Worm (Caenorhabditis elegans): ENCODE measurements around the gene M176.5.

M176.5 gene

DNA sequence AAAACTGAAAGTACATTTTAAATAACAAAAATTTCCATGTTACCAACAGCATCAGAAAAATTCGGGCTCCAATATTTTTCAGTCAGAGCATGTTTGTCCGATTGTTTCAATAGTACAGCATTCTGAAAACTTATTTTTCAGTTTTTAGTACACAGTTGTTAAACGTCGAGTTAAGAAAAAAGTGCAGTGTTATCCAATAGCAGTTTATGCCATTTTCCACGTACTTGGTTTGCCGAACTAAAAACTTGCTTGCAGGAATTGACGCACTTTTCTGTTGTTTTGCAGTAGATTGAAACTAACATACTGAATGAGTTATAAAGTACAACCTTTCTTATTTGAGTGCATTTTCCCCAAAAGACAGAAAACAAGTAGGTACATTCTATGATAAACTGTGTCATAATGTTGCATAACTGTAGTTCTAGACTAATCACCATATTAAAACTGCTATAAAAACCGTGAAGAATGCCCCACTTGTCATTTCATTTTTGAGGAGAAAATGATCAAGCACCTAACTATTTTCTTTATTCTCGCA, 29.1 kb downstream of the M176.5 start, which contains the start of the genes Y51B9A.14 and Y51B9A.8:
TSS of gene Y51B9A.14 (minus strand) at position 101 of the 532 bp plus-strand sequence.
TSS of gene Y51B9A.8 (plus strand) at position 482 of the 532 bp plus-strand sequence.
- no peak for TF ChIP-seq unc-62 (GFP tag; optimal IDR thresholded peaks at IDR 0.05)

DNA sequence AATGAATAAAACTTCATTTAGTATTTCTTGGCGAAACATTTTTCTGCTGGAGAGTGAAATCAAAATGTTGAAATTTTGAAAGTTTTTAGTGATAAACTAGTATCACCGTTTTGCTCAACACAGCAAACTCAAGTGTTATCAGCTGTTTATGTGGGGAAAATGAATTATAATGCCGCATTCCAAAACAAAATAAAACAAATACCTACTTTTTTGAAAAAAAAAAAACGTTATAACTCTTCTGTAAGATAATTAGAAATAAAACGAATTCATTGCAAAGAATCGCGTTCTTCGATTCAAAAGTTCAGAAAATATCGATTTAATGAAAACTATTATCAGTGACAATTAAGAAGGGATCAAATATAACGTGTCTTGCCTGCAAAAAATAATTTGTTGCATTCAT, 30.0 kb downstream of the M176.5 start, which contains the start of gene Y51B9A.9:
TSS of gene Y51B9A.9 (minus strand) at position 101 of the 400 bp plus-strand sequence.
- TF ChIP-seq unc-62 (GFP tag; optimal IDR thresholded peaks at IDR 0.05) = no peak

DNA sequence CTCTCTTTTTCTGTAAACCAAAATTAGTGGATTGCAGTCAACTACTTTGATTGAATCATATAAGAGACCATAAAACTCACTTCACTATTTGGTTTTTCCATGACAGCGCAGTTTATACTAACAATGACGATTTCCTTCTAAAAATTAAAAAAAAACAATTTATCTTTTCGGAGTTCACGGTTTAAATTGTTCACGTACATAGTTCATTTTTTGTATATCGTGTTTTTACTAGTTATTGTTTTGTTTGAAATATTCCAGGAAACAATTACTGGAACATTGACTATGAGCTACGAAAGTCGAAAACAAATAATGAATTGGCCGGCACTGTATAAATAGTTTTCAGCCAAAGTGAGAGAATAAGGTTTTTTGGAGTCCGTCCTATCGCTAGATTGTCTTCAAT, 34.8 kb downstream of the M176.5 start, which contains the start of gene lido-17:
TSS of gene lido-17 (minus strand) at position 101 of the 400 bp plus-strand sequence.
- no peak for TF ChIP-seq unc-62 (GFP tag; optimal IDR thresholded peaks at IDR 0.05)

DNA sequence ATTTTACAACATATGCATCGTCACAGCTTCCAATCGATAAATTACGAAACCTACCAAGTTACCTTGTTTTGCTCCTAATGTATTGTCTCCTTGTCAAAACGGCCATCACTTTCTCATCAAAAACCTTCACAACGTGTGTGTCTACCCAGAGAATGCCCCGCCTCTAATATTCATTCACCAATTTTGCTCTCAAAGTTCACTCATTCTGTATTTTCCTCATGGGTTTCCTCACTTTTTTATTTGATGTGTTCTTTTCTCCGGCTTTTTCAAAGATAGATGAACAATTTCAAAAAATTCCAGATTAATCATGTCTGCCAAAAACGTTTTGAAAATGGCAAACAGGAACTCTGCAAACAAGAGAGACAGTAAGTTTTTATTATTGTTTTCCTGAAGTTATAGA, 42.3 kb downstream of the M176.5 start, which contains the start of gene C06C3.7:
TSS of gene C06C3.7 (plus strand) at position 301 of the 400 bp plus-strand sequence.
- no peak for TF ChIP-seq unc-62 (GFP tag; optimal IDR thresholded peaks at IDR 0.05)

DNA sequence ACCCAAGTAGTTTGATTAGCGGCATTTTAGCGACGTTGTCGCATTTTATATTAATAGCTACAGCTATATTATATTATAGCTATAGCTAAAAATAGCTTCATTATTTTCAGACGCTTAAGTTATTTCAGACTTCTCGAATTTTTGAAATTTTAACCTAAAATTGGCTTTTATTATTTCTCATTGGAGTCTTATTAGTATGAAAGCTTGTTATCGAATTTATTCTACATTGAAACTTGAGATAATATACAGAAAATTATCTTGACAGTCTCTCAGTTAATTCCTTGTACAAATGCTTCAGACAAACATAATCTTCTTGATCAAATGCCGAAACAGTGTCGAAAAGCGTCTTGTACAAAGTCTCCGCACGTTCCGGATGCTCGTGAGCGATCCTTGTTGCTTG, 47.7 kb downstream of the M176.5 start, which contains the start of gene srh-48:
TSS of gene srh-48 (plus strand) at position 301 of the 400 bp plus-strand sequence.
- TF ChIP-seq unc-62 (GFP tag; optimal IDR thresholded peaks at IDR 0.05) = no peak

DNA sequence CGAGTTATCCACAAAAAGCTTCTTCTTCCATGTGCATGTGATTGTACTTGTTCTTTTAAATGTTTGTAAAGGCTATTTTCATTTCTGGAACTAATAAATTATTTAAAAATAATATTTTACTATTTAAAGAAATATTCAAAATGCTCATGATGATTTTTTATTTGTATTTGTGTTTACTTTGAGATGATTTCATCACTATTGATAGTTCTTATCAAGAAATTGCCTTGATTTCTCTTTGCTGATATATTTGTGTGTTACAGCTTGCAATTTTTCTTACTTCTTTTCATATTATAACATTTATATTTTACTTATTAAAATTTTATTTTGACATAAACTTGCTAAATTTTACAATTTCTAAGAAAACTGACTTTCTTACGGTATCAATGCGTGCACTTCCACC, 49.4 kb downstream of the M176.5 start:
- TF ChIP-seq unc-62 (GFP tag; optimal IDR thresholded peaks at IDR 0.05) = no peak

DNA sequence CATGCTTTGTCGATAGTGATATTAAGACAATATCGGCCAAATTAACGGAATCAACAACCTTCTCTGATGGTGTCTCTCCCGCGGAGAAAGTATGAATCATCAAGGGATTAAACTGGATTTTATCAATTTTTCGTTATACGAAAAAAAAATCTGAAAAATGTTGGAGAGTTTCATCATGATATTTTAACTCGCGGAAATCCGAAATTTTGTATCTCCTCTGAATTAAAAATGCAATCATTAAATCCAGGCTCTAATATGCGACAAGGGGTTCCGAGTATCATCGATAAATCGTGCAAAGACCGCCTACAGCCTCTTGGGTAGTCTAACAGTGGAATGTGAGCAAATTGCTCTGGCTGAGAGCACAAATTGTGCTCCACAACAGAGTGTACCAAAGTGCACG, 50.4 kb downstream of the M176.5 start, which contains the start of gene C06C3.10:
TSS of gene C06C3.10 (minus strand) at position 101 of the 400 bp plus-strand sequence.
- no peak for TF ChIP-seq unc-62 (GFP tag; optimal IDR thresholded peaks at IDR 0.05)

Measured in whole organism, dauer.